Fruit fly (Drosophila melanogaster) whole organism, embryonic: ENCODE results near the gene Fmr1.
A peak's percentile ranks its signal among the peaks of the same experiment; 100 is the strongest.

Experiments used
- Awh ChIP-seq: fragments of 200-800 bp; sonication (Bioruptor generic); IDR thresholded peaks from 2 replicates; pipeline ENCODE4, ENCODE4 v1.3.6; 2022; ENCODE audit warnings: missing biosample characterization, missing genetic modification characterization
- BEAF-32 ChIP-seq: fragments of 200-800 bp; sonication (Bioruptor generic); optimal IDR thresholded peaks from 3 replicates; lab custom pipeline; 2017; ENCODE audit warnings: missing biosample characterization, missing genetic modification characterization, mild to moderate bottlenecking, moderate library complexity, missing genetic modification reagents
- CG11247 ChIP-seq: fragments of 200-800 bp; sonication (Bioruptor generic); IDR thresholded peaks from 2 replicates; pipeline ENCODE4 v1.3.6; 2022; ENCODE audit warnings: missing biosample characterization, missing genetic modification characterization
- CG12391 ChIP-seq: fragments of 200-800 bp; sonication (Bioruptor generic); optimal IDR thresholded peaks from 3 replicates; lab custom pipeline; 2018; ENCODE audit warnings: missing biosample characterization, mild to moderate bottlenecking, missing genetic modification characterization, moderate library complexity
- CG12942 ChIP-seq: fragments of 200-800 bp; sonication (Bioruptor generic); optimal IDR thresholded peaks from 3 replicates; lab custom pipeline; 2016; ENCODE audit warnings: missing biosample characterization, missing genetic modification characterization
- CG13123 ChIP-seq: fragments of 200-800 bp; sonication (Bioruptor generic); optimal IDR thresholded peaks from 2 replicates; lab custom pipeline; 2016; ENCODE audit warnings: missing biosample characterization, missing genetic modification characterization
- CG13424 ChIP-seq: fragments of 200-800 bp; sonication (Bioruptor generic); optimal IDR thresholded peaks from 2 replicates; lab custom pipeline; 2019; ENCODE audit warnings: missing biosample characterization, mild to moderate bottlenecking, missing genetic modification characterization, moderate library complexity
- CG1602 ChIP-seq: fragments of 200-800 bp; sonication (Bioruptor generic); optimal IDR thresholded peaks from 3 replicates; lab custom pipeline; 2016; ENCODE audit warnings: missing biosample characterization, missing genetic modification characterization
- CG17359 ChIP-seq: fragments of 200-800 bp; sonication (Bioruptor generic); optimal IDR thresholded peaks from 3 replicates; lab custom pipeline; 2018; ENCODE audit warnings: missing biosample characterization, mild to moderate bottlenecking, missing genetic modification characterization, moderate library complexity
- CG17568 ChIP-seq: fragments of 200-800 bp; sonication (Bioruptor generic); optimal IDR thresholded peaks from 2 replicates; lab custom pipeline; 2018; ENCODE audit warnings: missing biosample characterization, mild to moderate bottlenecking, missing genetic modification characterization, moderate library complexity
- CG17912 ChIP-seq: fragments of 200-800 bp; sonication (Bioruptor generic); optimal IDR thresholded peaks from 2 replicates; lab custom pipeline; 2018; ENCODE audit warnings: missing biosample characterization, mild to moderate bottlenecking, missing genetic modification characterization
- CG1832 ChIP-seq: fragments of 200-800 bp; sonication (Bioruptor generic); optimal IDR thresholded peaks from 2 replicates; lab custom pipeline; 2017; ENCODE audit warnings: missing biosample characterization, mild to moderate bottlenecking, missing genetic modification characterization, inconsistent platforms
- CG18619 ChIP-seq: fragments of 200-800 bp; sonication (Bioruptor generic); optimal IDR thresholded peaks from 3 replicates; lab custom pipeline; 2017; ENCODE audit warnings: missing biosample characterization, mild to moderate bottlenecking, missing genetic modification characterization
- CG2875 ChIP-seq: fragments of 200-800 bp; sonication (Bioruptor generic); optimal IDR thresholded peaks from 2 replicates; lab custom pipeline; 2017; ENCODE audit warnings: missing biosample characterization, mild to moderate bottlenecking, missing genetic modification characterization, missing genetic modification reagents
- CG33213 ChIP-seq: fragments of 200-800 bp; sonication (Bioruptor generic); optimal IDR thresholded peaks from 3 replicates; lab custom pipeline; 2016; ENCODE audit warnings: missing biosample characterization, missing genetic modification characterization
- CG4282 ChIP-seq: fragments of 200-800 bp; sonication (Bioruptor generic); optimal IDR thresholded peaks from 2 replicates; lab custom pipeline; 2016; ENCODE audit warnings: missing biosample characterization, missing genetic modification characterization
- CG6254 ChIP-seq: fragments of 200-800 bp; sonication (Bioruptor generic); optimal IDR thresholded peaks from 3 replicates; lab custom pipeline; 2017; ENCODE audit warnings: mild to moderate bottlenecking, missing biosample characterization, missing genetic modification reagents, missing genetic modification characterization
- CG7786 ChIP-seq: fragments of 200-800 bp; sonication (Bioruptor generic); optimal IDR thresholded peaks from 2 replicates; lab custom pipeline; 2016; ENCODE audit warnings: missing biosample characterization, missing genetic modification characterization
- CG8281 ChIP-seq: fragments of 200-800 bp; sonication (Bioruptor generic); optimal IDR thresholded peaks from 2 replicates; lab custom pipeline; 2018; ENCODE audit warnings: missing biosample characterization, mild to moderate bottlenecking, missing genetic modification characterization, moderate library complexity
- CG8290 ChIP-seq, 3 experiments: fragments of 200-800 bp; sonication (Bioruptor generic); optimal IDR thresholded peaks; 2 replicates each; lab custom pipeline; 2016 to 2019; ENCODE audit warnings: missing biosample characterization in 3 of 3, missing genetic modification characterization in 3 of 3, mild to moderate bottlenecking in 2 of 3, moderate library complexity in 1 of 3
- CG9797 ChIP-seq: fragments of 200-800 bp; sonication (Bioruptor generic); optimal IDR thresholded peaks from 3 replicates; lab custom pipeline; 2018; ENCODE audit warnings: missing biosample characterization, mild to moderate bottlenecking, missing genetic modification characterization
- CoRest ChIP-seq: fragments of 200-800 bp; sonication (Bioruptor generic); optimal IDR thresholded peaks from 3 replicates; lab custom pipeline; 2018; ENCODE audit warnings: missing biosample characterization, mild to moderate bottlenecking, missing genetic modification characterization, moderate library complexity
- D19A ChIP-seq: fragments of 200-800 bp; optimal IDR thresholded peaks from 3 replicates; lab custom pipeline; 2019; ENCODE audit warnings: missing biosample characterization, mild to moderate bottlenecking, missing genetic modification characterization, moderate library complexity
- Dp ChIP-seq: fragments of 200-800 bp; sonication (Bioruptor generic); optimal IDR thresholded peaks from 2 replicates; lab custom pipeline; 2018; ENCODE audit warnings: missing biosample characterization, mild to moderate bottlenecking, missing genetic modification characterization, moderate library complexity
- Drgx ChIP-seq: fragments of 200-800 bp; sonication (Bioruptor generic); IDR thresholded peaks from 2 replicates; pipeline ENCODE4 v1.3.6; 2022; ENCODE audit warnings: missing biosample characterization, missing genetic modification characterization
- ERR ChIP-seq: fragments of 200-800 bp; sonication (Bioruptor generic); optimal IDR thresholded peaks from 2 replicates; lab custom pipeline; 2016; ENCODE audit warnings: missing biosample characterization, missing genetic modification characterization
- Fer2 ChIP-seq: fragments of 200-800 bp; sonication (Bioruptor generic); optimal IDR thresholded peaks from 2 replicates; lab custom pipeline; 2018; ENCODE audit warnings: missing biosample characterization, mild to moderate bottlenecking, missing genetic modification characterization, moderate library complexity
- HHEX ChIP-seq: fragments of 200-800 bp; sonication (Bioruptor generic); optimal IDR thresholded peaks from 3 replicates; lab custom pipeline; 2017; ENCODE audit warnings: missing biosample characterization, mild to moderate bottlenecking, missing genetic modification characterization, missing genetic modification reagents
- Hr3 ChIP-seq: fragments of 200-800 bp; sonication (Bioruptor generic); optimal IDR thresholded peaks from 3 replicates; lab custom pipeline; 2016; ENCODE audit warnings: missing biosample characterization, missing genetic modification characterization
- Hr51 ChIP-seq, 2 experiments: fragments of 200-800 bp; sonication (Bioruptor generic); optimal IDR thresholded peaks; 2 replicates in 1 of 2; 3 replicates in 1 of 2; lab custom pipeline; 2016 to 2018; ENCODE audit warnings: missing biosample characterization in 2 of 2, missing genetic modification characterization in 2 of 2, mild to moderate bottlenecking in 1 of 2, moderate library complexity in 1 of 2
- Med ChIP-seq: fragments of 200-800 bp; sonication (Bioruptor generic); peaks from one replicate; lab custom pipeline; 2016; ENCODE audit warnings: missing biosample characterization, missing genetic modification characterization, mild to moderate bottlenecking, inconsistent platforms, moderate library complexity
- Mes4 ChIP-seq: fragments of 200-800 bp; sonication (Bioruptor generic); optimal IDR thresholded peaks from 2 replicates; lab custom pipeline; 2016; ENCODE audit warnings: missing biosample characterization, missing genetic modification characterization
- Nf-YA ChIP-seq: fragments of 200-800 bp; sonication (Bioruptor generic); IDR thresholded peaks from 2 replicates; pipeline ENCODE4 v1.3.6; 2022; ENCODE audit warnings: missing biosample characterization, missing genetic modification characterization
- Oli ChIP-seq: fragments of 200-800 bp; sonication (Bioruptor generic); optimal IDR thresholded peaks from 2 replicates; lab custom pipeline; 2018; ENCODE audit warnings: missing biosample characterization, mild to moderate bottlenecking, missing genetic modification characterization, moderate library complexity
- Ravus ChIP-seq: fragments of 200-800 bp; sonication (Bioruptor generic); IDR thresholded peaks from 2 replicates; pipeline ENCODE4 v1.3.6; 2022; ENCODE audit warnings: missing biosample characterization, missing genetic modification characterization
- Tbp ChIP-seq: fragments of >200 bp; optimal IDR thresholded peaks from 2 replicates; lab custom pipeline; 2018; ENCODE audit warnings: missing biosample characterization, missing genetic modification characterization
- ara ChIP-seq: fragments of 200-800 bp; sonication (Bioruptor generic); IDR thresholded peaks from 2 replicates; pipeline ENCODE4 v1.3.6; 2022; ENCODE audit warnings: missing biosample characterization, missing genetic modification characterization
- bowl ChIP-seq: fragments of 200-800 bp; sonication (Bioruptor generic); IDR thresholded peaks from 2 replicates; pipeline ENCODE4 v1.3.6; 2022; ENCODE audit warnings: missing biosample characterization, missing genetic modification characterization
- chn ChIP-seq: fragments of 200-800 bp; sonication (Bioruptor generic); optimal IDR thresholded peaks from 2 replicates; lab custom pipeline; 2016; ENCODE audit warnings: missing biosample characterization, missing genetic modification characterization
- ci ChIP-seq: fragments of 200-800 bp; sonication (Bioruptor generic); IDR thresholded peaks from 3 replicates; pipeline ENCODE4 v1.3.6; 2022; ENCODE audit warnings: missing biosample characterization, missing genetic modification characterization
- dysf ChIP-seq: fragments of 200-800 bp; sonication (Bioruptor generic); IDR thresholded peaks from 3 replicates; pipeline ENCODE4 v1.3.6; 2022; ENCODE audit warnings: missing biosample characterization, missing genetic modification characterization
- en ChIP-seq: fragments of 200-800 bp; sonication (Bioruptor generic); optimal IDR thresholded peaks from 2 replicates; lab custom pipeline; 2016; ENCODE audit warnings: missing biosample characterization, missing genetic modification characterization
- eve ChIP-seq, 2 experiments: fragments of >200 bp; optimal IDR thresholded peaks; 2 replicates each; lab custom pipeline; 2017; ENCODE audit warnings: missing biosample characterization in 2 of 2, missing genetic modification characterization in 2 of 2
- fd96Cb ChIP-seq: fragments of 200-800 bp; sonication (Bioruptor generic); optimal IDR thresholded peaks from 2 replicates; lab custom pipeline; 2018; ENCODE audit warnings: missing biosample characterization, mild to moderate bottlenecking, missing genetic modification characterization, moderate library complexity
- fru ChIP-seq: fragments of >200 bp; optimal IDR thresholded peaks from 2 replicates; lab custom pipeline; 2017
- ham ChIP-seq: fragments of 200-800 bp; sonication (Bioruptor generic); IDR thresholded peaks from 2 replicates; pipeline ENCODE4 v1.3.6; 2022; ENCODE audit warnings: missing biosample characterization, missing genetic modification characterization
- jing ChIP-seq: fragments of 200-800 bp; sonication (Bioruptor generic); optimal IDR thresholded peaks from 2 replicates; lab custom pipeline; 2018; ENCODE audit warnings: missing biosample characterization, mild to moderate bottlenecking, missing genetic modification characterization
- slou ChIP-seq: fragments of 200-800 bp; sonication (Bioruptor generic); optimal IDR thresholded peaks from 3 replicates; lab custom pipeline; 2016; ENCODE audit warnings: missing biosample characterization, missing genetic modification characterization
- toy ChIP-seq: fragments of 200-800 bp; sonication (Bioruptor generic); IDR thresholded peaks from 2 replicates; pipeline ENCODE4 v1.3.6; 2022; ENCODE audit warnings: missing biosample characterization, missing genetic modification characterization
- wdn ChIP-seq: fragments of 200-800 bp; sonication (Bioruptor generic); IDR thresholded peaks from 2 replicates; pipeline ENCODE4 v1.3.6; 2022; ENCODE audit warnings: missing biosample characterization, missing genetic modification characterization
- z ChIP-seq: fragments of 200-800 bp; sonication (Bioruptor generic); IDR thresholded peaks from 3 replicates; pipeline ENCODE4 v1.3.6; 2022; ENCODE audit warnings: missing biosample characterization, missing genetic modification characterization

Gene Fmr1

DNA sequence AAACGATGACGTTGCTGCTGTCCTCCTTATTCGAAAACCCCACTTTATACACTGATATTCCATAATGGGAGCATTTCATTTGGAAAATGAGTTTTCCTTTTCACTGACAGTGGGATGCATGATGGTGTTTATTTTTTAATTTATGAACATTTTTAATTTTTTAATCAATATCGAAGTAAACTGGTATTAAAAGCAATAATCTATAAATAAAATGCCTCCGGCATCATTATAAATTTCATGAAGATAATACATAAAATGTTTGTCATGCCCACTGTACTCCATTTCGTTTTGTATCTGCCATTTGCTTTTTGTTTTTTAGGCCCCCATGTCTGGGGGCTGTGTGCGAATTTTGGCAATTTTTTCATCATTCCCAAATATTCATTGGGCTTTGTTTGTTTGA lies 20.2 kb upstream of the Fmr1 start (continued):
- TF ChIP-seq CoRest (tag; lab: Kevin White, UChicago) = peak; percentile 56
- peak; percentile 56 for TF ChIP-seq CG17568
- peak; percentile 20 for TF ChIP-seq Hr3
- TF ChIP-seq chn (GFP tag; lab: Kevin White, UChicago) = peak; percentile 14
- TF ChIP-seq z (GFP tag; lab: Robert Waterston, UW) = no peak
- 0 out of 2 replicates have a peak, but pooled peaks have one; percentile 16 for TF ChIP-seq ara (GFP tag; lab: Robert Waterston, UW)
- 0 out of 2 replicates have a peak, but pooled peaks have one; percentile 32 for TF ChIP-seq Nf-YA (GFP tag; lab: Robert Waterston, UW)
- no peak for TF ChIP-seq CG9797
- TF ChIP-seq CG13123 (GFP tag; lab: Kevin White, UChicago) = no peak
- TF ChIP-seq CG11247 (GFP tag; lab: Robert Waterston, UW) = peak; percentile 54; the same call in 1 of the 2 replicates
- peak; percentile 43 for TF ChIP-seq fd96Cb (tag; lab: Kevin White, UChicago)
- TF ChIP-seq en (GFP tag; lab: Kevin White, UChicago) = no peak
- peak; percentile 58 for TF ChIP-seq HHEX (GFP tag; lab: Kevin White, UChicago)
- TF ChIP-seq eve (GFP tag; optimal IDR thresholded peaks at IDR 0.05; lab: Kevin White, UChicago) = peak in 1 of 2 experiments; percentile 65
- TF ChIP-seq ERR (GFP tag; lab: Kevin White, UChicago) = no peak
- no peak for TF ChIP-seq CG17912 (GFP tag; lab: Kevin White, UChicago)
- no peak for TF ChIP-seq CG4282 (GFP tag; lab: Kevin White, UChicago)
- TF ChIP-seq toy = no peak
- TF ChIP-seq CG17359 (tag; lab: Kevin White, UChicago) = peak; percentile 74
- TF ChIP-seq CG1602 (GFP tag; lab: Kevin White, UChicago) = peak; percentile 26
- peak; percentile 25 for TF ChIP-seq CG7786
- TF ChIP-seq Mes4 (GFP tag; lab: Kevin White, UChicago) = no peak
- TF ChIP-seq Tbp = no peak
- TF ChIP-seq slou (GFP tag; lab: Kevin White, UChicago) = peak; percentile 11
- TF ChIP-seq BEAF-32 (GFP tag; lab: Kevin White, UChicago) = no peak
- TF ChIP-seq Dp (GFP tag; lab: Kevin White, UChicago) = no peak
- peak; percentile 71 for TF ChIP-seq CG12391 (tag; lab: Kevin White, UChicago)
- no peak for TF ChIP-seq jing (GFP tag; lab: Kevin White, UChicago)
- peak; percentile 70 for TF ChIP-seq dysf
- peak; percentile 81 for TF ChIP-seq ci (GFP tag; lab: Robert Waterston, UW)
- peak; percentile 5 for TF ChIP-seq CG6254
- peak; percentile 90 for TF ChIP-seq Med (GFP tag; lab: Kevin White, UChicago)
- TF ChIP-seq fru (lab: Kevin White, UChicago) = no peak
- TF ChIP-seq CG13424 (tag; lab: Kevin White, UChicago) = peak; percentile 61
- no peak for TF ChIP-seq CG2875 (GFP tag; lab: Kevin White, UChicago)
- TF ChIP-seq CG18619 (GFP tag; lab: Kevin White, UChicago) = peak; percentile 40
- peak; percentile 20 for TF ChIP-seq CG8281 (tag; lab: Kevin White, UChicago)
- no peak for TF ChIP-seq CG1832 (GFP tag; lab: Kevin White, UChicago)
- peak; percentile 59; the same call in 1 of the 2 replicates for TF ChIP-seq wdn (GFP tag; lab: Robert Waterston, UW)
- TF ChIP-seq Oli (tag; lab: Kevin White, UChicago) = peak; percentile 70
- no peak for TF ChIP-seq bowl (GFP tag; lab: Robert Waterston, UW)
- TF ChIP-seq ham (GFP tag; lab: Robert Waterston, UW) = no peak
- TF ChIP-seq Awh = peak; percentile 68; the same call in 1 of the 2 replicates
- no peak for TF ChIP-seq Ravus (GFP tag; lab: Robert Waterston, UW)
- TF ChIP-seq Drgx = peak; percentile 88
- peak in 1 of 2 experiments; percentile 77 for TF ChIP-seq Hr51 (GFP tag; optimal IDR thresholded peaks at IDR 0.05; lab: Kevin White, UChicago)
- TF ChIP-seq CG8290 (GFP tag; optimal IDR thresholded peaks at IDR 0.05; lab: Kevin White, UChicago) = no peak
- TF ChIP-seq CG8290 (tag; optimal IDR thresholded peaks at IDR 0.05; lab: Kevin White, UChicago) = no peak
- TF ChIP-seq D19A = peak; percentile 40
- no peak for TF ChIP-seq CG33213 (GFP tag; lab: Kevin White, UChicago)
- TF ChIP-seq CG12942 (GFP tag; lab: Kevin White, UChicago) = peak; percentile 24
- peak; percentile 36 for TF ChIP-seq Fer2
